Fruit fly (Drosophila melanogaster): ENCODE measurements around the gene CG32344.

Gene CG32344

DNA sequence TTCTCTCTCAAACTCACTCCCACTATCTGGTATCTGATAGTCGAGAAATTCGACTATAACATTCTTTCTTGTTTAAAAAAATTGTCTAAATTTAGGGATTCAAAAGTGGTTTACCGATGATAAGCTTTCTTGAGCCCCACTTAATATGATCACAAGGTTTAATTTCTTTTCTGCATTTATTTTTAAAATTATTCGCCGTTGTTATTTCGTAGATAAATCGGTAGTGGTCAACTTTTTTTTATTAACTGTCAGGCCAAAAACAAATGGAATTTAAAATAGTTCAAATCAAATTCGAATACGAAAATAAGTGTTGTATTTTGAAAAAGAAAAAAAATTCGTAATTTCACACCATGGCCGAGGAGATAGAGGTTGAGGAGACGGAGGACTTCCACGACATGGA, 33.2 kb upstream of the CG32344 start, which contains the start of gene Roc1b:
Gene Roc1b, plus strand, starts transcription at position 301 of the 400 bp plus-strand sequence.
- TF ChIP-seq Dif (GFP tag; optimal IDR thresholded peaks at IDR 0.05; ENCODE audit: partially characterized antibody), result no peak
- TF ChIP-seq HLH106 (tag; optimal IDR thresholded peaks at IDR 0.05), result no peak
- no peak for TF ChIP-seq sv (GFP tag; optimal IDR thresholded peaks at IDR 0.05)
- TF ChIP-seq OdsH (GFP tag; optimal IDR thresholded peaks at IDR 0.05), result no peak
- no peak for TF ChIP-seq psq (GFP tag; optimal IDR thresholded peaks at IDR 0.05)
- no peak for TF ChIP-seq jim (GFP tag; optimal IDR thresholded peaks at IDR 0.05)
- TF ChIP-seq Hnf4 (GFP tag; optimal IDR thresholded peaks at IDR 0.05), result no peak
- TF ChIP-seq lola (GFP tag; optimal IDR thresholded peaks at IDR 0.05), result no peak
- TF ChIP-seq CG9705 (GFP tag; optimal IDR thresholded peaks at IDR 0.05), result no peak
- TF ChIP-seq N (GFP tag; optimal IDR thresholded peaks at IDR 0.05), result no peak
- TF ChIP-seq Vsx2 (GFP tag; optimal IDR thresholded peaks at IDR 0.05; ENCODE audit: partially characterized antibody), result no peak
- no peak for TF ChIP-seq h (GFP tag; optimal IDR thresholded peaks at IDR 0.05)
- TF ChIP-seq dl (GFP tag; optimal IDR thresholded peaks at IDR 0.05; ENCODE audit: insufficient read depth in 1 of 2, partially characterized antibody in 2 of 2), result no peak
- no peak for TF ChIP-seq pan (optimal IDR thresholded peaks at IDR 0.05)
- TF ChIP-seq usp (GFP tag; optimal IDR thresholded peaks at IDR 0.05), result no peak
- no peak for TF ChIP-seq GATAd (GFP tag; optimal IDR thresholded peaks at IDR 0.05)
- TF ChIP-seq sage (GFP tag; optimal IDR thresholded peaks at IDR 0.05), result no peak
- TF ChIP-seq Rel (GFP tag; optimal IDR thresholded peaks at IDR 0.05), result no peak
- TF ChIP-seq Rel (tag; optimal IDR thresholded peaks at IDR 0.05), result no peak
- no peak for TF ChIP-seq dsf (GFP tag; optimal IDR thresholded peaks at IDR 0.05; ENCODE audit: borderline replicate concordance)
- TF ChIP-seq CG32264 (GFP tag; optimal IDR thresholded peaks at IDR 0.05), result no peak

DNA sequence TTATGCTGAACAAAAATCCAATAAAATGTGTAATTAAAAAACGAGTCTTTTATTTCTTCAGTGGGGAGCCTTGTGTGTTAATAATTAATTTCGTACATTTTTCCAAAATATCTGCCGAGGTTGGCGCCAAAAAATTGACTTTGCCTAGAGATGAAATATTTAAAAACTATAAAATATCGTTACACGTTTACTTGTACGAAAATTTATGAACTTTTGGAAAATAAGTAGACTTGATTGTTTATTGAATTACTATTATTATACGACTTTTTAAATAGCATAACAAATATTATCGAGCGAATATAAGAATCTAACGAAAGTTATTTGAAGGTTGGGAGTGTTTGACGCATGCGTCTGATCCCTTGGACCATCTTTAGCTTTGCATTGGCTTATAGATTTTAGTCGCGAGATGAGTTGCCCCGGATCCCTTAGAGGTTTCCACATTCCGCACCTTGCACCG, 31.5 kb upstream of the CG32344 start, which contains the start of gene CG1231:
Gene CG1231, plus strand, starts transcription at position 407 of the 457 bp plus-strand sequence.
- no peak for TF ChIP-seq CG9705 (GFP tag; optimal IDR thresholded peaks at IDR 0.05)
- TF ChIP-seq dmrt93B (GFP tag; optimal IDR thresholded peaks at IDR 0.05), result no peak
- TF ChIP-seq fru (GFP tag; optimal IDR thresholded peaks at IDR 0.05), result no peak
- no peak for TF ChIP-seq GATAd (GFP tag; optimal IDR thresholded peaks at IDR 0.05)
- no peak for TF ChIP-seq foxo (GFP tag; optimal IDR thresholded peaks at IDR 0.05)
- no peak for TF ChIP-seq jim (GFP tag; optimal IDR thresholded peaks at IDR 0.05)
- no peak for TF ChIP-seq Vsx2 (GFP tag; optimal IDR thresholded peaks at IDR 0.05; ENCODE audit: partially characterized antibody)
- TF ChIP-seq Rel (GFP tag; optimal IDR thresholded peaks at IDR 0.05), result no peak
- TF ChIP-seq Rel (tag; optimal IDR thresholded peaks at IDR 0.05), result no peak
- TF ChIP-seq Hnf4 (GFP tag; optimal IDR thresholded peaks at IDR 0.05), result no peak
- TF ChIP-seq CG32264 (GFP tag; optimal IDR thresholded peaks at IDR 0.05), result no peak
- no peak for TF ChIP-seq ey (GFP tag; optimal IDR thresholded peaks at IDR 0.05)
- no peak for TF ChIP-seq CrebA (GFP tag; optimal IDR thresholded peaks at IDR 0.05; ENCODE audit: borderline replicate concordance)
- no peak for TF ChIP-seq dl (GFP tag; optimal IDR thresholded peaks at IDR 0.05; ENCODE audit: insufficient read depth in 1 of 2, partially characterized antibody in 2 of 2)
- no peak for TF ChIP-seq brk (GFP tag; optimal IDR thresholded peaks at IDR 0.05)
- no peak for TF ChIP-seq dsf (GFP tag; optimal IDR thresholded peaks at IDR 0.05; ENCODE audit: borderline replicate concordance)
- no peak for TF ChIP-seq psq (GFP tag; optimal IDR thresholded peaks at IDR 0.05)
- no peak for TF ChIP-seq Abd-B (GFP tag; optimal IDR thresholded peaks at IDR 0.05)
- TF ChIP-seq Dfd (GFP tag; optimal IDR thresholded peaks at IDR 0.05), result no peak
- no peak for TF ChIP-seq Jra (GFP tag; optimal IDR thresholded peaks at IDR 0.05)
- no peak for TF ChIP-seq OdsH (GFP tag; optimal IDR thresholded peaks at IDR 0.05)

- TF ChIP-seq lola (GFP tag; optimal IDR thresholded peaks at IDR 0.05) (no peak), usp (GFP tag; optimal IDR thresholded peaks at IDR 0.05) (no peak), OdsH (GFP tag; optimal IDR thresholded peaks at IDR 0.05) (peak; percentile 52), Sp1 (GFP tag; optimal IDR thresholded peaks at IDR 0.05) (no peak), CrebA (GFP tag; optimal IDR thresholded peaks at IDR 0.05; ENCODE audit: borderline replicate concordance) (no peak), jim (GFP tag; optimal IDR thresholded peaks at IDR 0.05) (no peak), Myc (optimal IDR thresholded peaks at IDR 0.05) (no peak), N (GFP tag; optimal IDR thresholded peaks at IDR 0.05) (no peak), dl (GFP tag; optimal IDR thresholded peaks at IDR 0.05; ENCODE audit: insufficient read depth in 1 of 2, partially characterized antibody in 2 of 2) (no peak), Abd-B (GFP tag; optimal IDR thresholded peaks at IDR 0.05) (no peak), sage (GFP tag; optimal IDR thresholded peaks at IDR 0.05) (no peak), Jra (GFP tag; optimal IDR thresholded peaks at IDR 0.05) (no peak), ey (GFP tag; optimal IDR thresholded peaks at IDR 0.05) (peak; percentile 58), Vsx2 (GFP tag; optimal IDR thresholded peaks at IDR 0.05; ENCODE audit: partially characterized antibody) (no peak), rgr (GFP tag; optimal IDR thresholded peaks at IDR 0.05) (peak; percentile 58), foxo (GFP tag; optimal IDR thresholded peaks at IDR 0.05) (peak in 1 of 2 experiments; percentile 82), CG32264 (GFP tag; optimal IDR thresholded peaks at IDR 0.05) (peak; percentile 11), dsf (GFP tag; optimal IDR thresholded peaks at IDR 0.05; ENCODE audit: borderline replicate concordance) (no peak), fru (GFP tag; optimal IDR thresholded peaks at IDR 0.05) (no peak), tai (GFP tag; optimal IDR thresholded peaks at IDR 0.05) (no peak), Hr83 (GFP tag; optimal IDR thresholded peaks at IDR 0.05; ENCODE audit: poor library complexity, severe bottlenecking) (no peak), HLH106 (tag; optimal IDR thresholded peaks at IDR 0.05) (no peak), h (GFP tag; optimal IDR thresholded peaks at IDR 0.05) (peak; percentile 72), psq (GFP tag; optimal IDR thresholded peaks at IDR 0.05) (peak; percentile 44), brk (GFP tag; optimal IDR thresholded peaks at IDR 0.05) (no peak), Rel (GFP tag; optimal IDR thresholded peaks at IDR 0.05) (no peak), Rel (tag; optimal IDR thresholded peaks at IDR 0.05) (no peak), CG9705 (GFP tag; optimal IDR thresholded peaks at IDR 0.05) (no peak), Mio (GFP tag; optimal IDR thresholded peaks at IDR 0.05) (no peak), Hr78 (GFP tag; optimal IDR thresholded peaks at IDR 0.05) (no peak), br (GFP tag; optimal IDR thresholded peaks at IDR 0.05) (no peak), sv (GFP tag; optimal IDR thresholded peaks at IDR 0.05) (peak; percentile 42), pan (optimal IDR thresholded peaks at IDR 0.05) (no peak), woc (GFP tag; optimal IDR thresholded peaks at IDR 0.05) (no peak), dmrt93B (GFP tag; optimal IDR thresholded peaks at IDR 0.05) (no peak)
These were observed 26.2 kb upstream of the CG32344 start for dm6 chr3L:350651-351228.
